Fruit fly (Drosophila melanogaster) Kc167 (cell line): ENCODE measurements around the gene TwdlZ.
A peak's percentile ranks its signal among the peaks of the same experiment; 100 is the strongest.

Experiments used
- Myc ChIP-seq: fragments of >200 bp; optimal IDR thresholded peaks from 2 replicates; lab custom pipeline; 2017; ENCODE audit warnings: missing external identifiers
- Sin3A ChIP-seq: fragments of >200 bp; optimal IDR thresholded peaks from 2 replicates; lab custom pipeline; 2018; ENCODE audit warnings: missing external identifiers
- h ChIP-seq: fragments of >200 bp; optimal IDR thresholded peaks from 3 replicates; lab custom pipeline; 2018; ENCODE audit warnings: missing external identifiers
- insv ChIP-seq: fragments of >200 bp; optimal IDR thresholded peaks from 3 replicates; lab custom pipeline; 2018; ENCODE audit warnings: missing external identifiers
- psq ChIP-seq: fragments of >200 bp; optimal IDR thresholded peaks from 2 replicates; lab custom pipeline; 2017; ENCODE audit warnings: missing external identifiers
- ttk ChIP-seq: sonication (Bioruptor generic); optimal IDR thresholded peaks from 2 replicates; lab custom pipeline; 2017; ENCODE audit warnings: missing external identifiers

TwdlZ gene

DNA sequence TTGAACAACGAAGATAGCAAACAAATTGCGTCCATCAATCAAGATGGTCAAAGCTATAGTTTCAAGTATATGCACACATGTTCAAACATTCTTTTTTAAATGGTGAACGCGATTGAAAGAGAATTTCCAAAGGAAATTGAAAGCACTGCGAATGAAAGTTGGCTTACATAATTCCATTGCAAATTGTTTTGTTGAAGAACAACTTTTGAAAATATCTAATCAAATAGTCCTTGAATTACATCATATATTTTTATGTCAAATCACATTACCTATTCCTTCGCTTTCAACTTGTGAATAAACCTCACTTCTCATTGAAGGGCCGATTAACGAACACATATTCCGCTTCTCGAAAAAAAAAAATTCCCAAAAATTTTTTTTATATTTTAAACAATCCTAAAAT, 2.6 kb downstream of the TwdlZ start, which contains the start of gene CG32568:
Gene CG32568, plus strand, starts transcription at position 301 of the 400 bp plus-strand sequence.
- TF ChIP-seq h (lab: Kevin White, UChicago) (no peak), Sin3A (lab: Kevin White, UChicago) (no peak), psq (no peak), insv (no peak), Myc (lab: Kevin White, UChicago) (no peak), ttk (lab: Kevin White, UChicago) (no peak)

- no peak for TF ChIP-seq Sin3A (lab: Kevin White, UChicago)
- TF ChIP-seq Myc (lab: Kevin White, UChicago), result no peak
- TF ChIP-seq insv, result no peak
- TF ChIP-seq psq, result no peak
- no peak for TF ChIP-seq h (lab: Kevin White, UChicago)
- TF ChIP-seq ttk (lab: Kevin White, UChicago), result no peak
Observed at dm6 chrX:16742547-16742946, 4.6 kb downstream of the TwdlZ start, which contains the start of gene Twdlalpha. TSS of gene Twdlalpha (plus strand) at chrX:16742847.

DNA sequence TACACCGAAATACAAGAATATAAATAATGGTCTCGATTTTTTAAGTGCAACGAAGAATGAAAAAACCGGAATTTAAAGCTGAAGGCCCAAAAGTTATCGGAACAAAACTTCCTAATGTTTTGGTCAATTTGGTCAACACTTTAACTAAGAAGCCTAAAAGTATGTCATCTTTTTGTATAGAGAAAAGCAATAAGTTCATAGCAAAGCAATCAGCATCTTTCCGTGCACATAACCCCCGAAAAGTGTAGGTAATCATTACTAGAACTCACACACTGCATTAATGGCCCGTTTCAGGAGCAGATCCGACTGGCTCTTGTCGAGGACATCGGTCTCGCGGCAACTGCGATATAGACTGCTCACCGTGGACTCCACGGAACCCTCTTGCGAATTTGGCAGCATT, 6.4 kb downstream of the TwdlZ start:
- TF ChIP-seq ttk (lab: Kevin White, UChicago), result no peak
- TF ChIP-seq h (lab: Kevin White, UChicago), result no peak
- TF ChIP-seq Sin3A (lab: Kevin White, UChicago), result no peak
- TF ChIP-seq insv, result no peak
- TF ChIP-seq Myc (lab: Kevin White, UChicago), result no peak
- no peak for TF ChIP-seq psq

DNA sequence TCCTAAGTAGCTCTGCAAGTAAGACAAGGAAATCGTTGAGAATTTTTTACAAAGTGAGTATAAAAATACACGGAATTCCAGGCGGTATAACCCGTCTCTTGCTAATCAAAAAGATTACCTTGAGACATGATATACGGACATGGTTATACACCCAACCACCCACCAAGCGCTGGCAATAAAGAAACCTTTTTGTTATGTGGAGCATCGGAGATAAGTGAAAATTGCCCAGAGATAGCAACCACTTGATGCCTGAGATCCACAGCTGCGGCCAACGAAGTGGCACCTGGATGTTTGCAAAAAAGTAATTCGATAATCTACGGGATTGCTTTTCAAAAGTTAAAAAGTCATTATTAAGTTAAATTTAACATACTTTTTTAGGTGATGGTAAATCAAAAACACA, 8.0 kb downstream of the TwdlZ start:
- TF ChIP-seq ttk (lab: Kevin White, UChicago), result no peak
- no peak for TF ChIP-seq Myc (lab: Kevin White, UChicago)
- no peak for TF ChIP-seq psq
- TF ChIP-seq insv, result no peak
- TF ChIP-seq Sin3A (lab: Kevin White, UChicago), result no peak
- no peak for TF ChIP-seq h (lab: Kevin White, UChicago)

DNA sequence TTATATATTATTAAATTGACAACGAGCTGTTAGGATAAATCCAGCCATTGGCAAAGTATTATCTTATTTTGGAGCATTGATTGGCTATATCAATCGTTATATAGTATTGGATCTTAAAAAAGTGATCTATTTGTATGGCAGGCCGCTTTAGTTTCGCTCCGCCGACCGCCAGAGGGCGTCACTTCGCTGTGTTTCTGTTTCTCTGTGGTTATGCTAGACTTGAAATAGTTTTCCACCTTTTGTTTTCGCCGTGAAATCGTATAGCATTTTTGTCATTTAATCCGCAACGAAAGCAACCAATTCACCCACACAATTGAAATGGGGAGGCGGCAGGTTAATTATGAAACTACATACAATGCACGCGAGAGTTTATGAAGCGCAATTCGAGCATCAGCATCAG, 8.8 kb downstream of the TwdlZ start:
- TF ChIP-seq insv (no peak), h (lab: Kevin White, UChicago) (peak; percentile 4), Sin3A (lab: Kevin White, UChicago) (no peak), psq (no peak)

DNA sequence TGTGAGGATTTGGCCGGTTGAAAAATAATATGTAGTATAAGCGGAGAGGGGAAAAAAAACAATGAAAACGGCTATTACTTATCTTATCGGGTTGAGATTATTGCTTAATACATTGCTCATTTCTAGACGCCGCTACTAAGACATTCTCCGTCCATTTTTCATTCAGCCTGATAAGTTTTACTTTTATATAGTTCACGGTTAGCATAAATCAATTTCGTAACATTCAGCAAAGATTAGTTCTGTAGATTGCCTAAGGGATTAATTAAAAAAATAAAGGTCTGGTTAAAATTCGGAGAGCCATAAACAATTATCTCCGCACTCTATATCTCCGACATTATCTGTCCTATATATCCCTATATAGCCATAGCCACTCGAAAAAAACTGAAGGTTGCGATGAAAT, 9.5 kb downstream of the TwdlZ start:
- TF ChIP-seq Sin3A (lab: Kevin White, UChicago) (no peak), psq (no peak), Myc (lab: Kevin White, UChicago) (no peak), h (lab: Kevin White, UChicago) (no peak), ttk (lab: Kevin White, UChicago) (no peak), insv (no peak)

dm6 chrX:16749324-16749723, 11.3 kb downstream of the TwdlZ start:
- TF ChIP-seq h (lab: Kevin White, UChicago) (no peak), insv (no peak), psq (no peak), Sin3A (lab: Kevin White, UChicago) (no peak), ttk (lab: Kevin White, UChicago) (no peak), Myc (lab: Kevin White, UChicago) (no peak)

- TF ChIP-seq insv, result no peak
- TF ChIP-seq Myc (lab: Kevin White, UChicago), result no peak
- no peak for TF ChIP-seq ttk (lab: Kevin White, UChicago)
- no peak for TF ChIP-seq psq
- TF ChIP-seq Sin3A (lab: Kevin White, UChicago), result no peak
- no peak for TF ChIP-seq h (lab: Kevin White, UChicago)
Observed at dm6 chrX:16750712-16751578, 13.0 kb downstream of the TwdlZ start.

- TF ChIP-seq ttk (lab: Kevin White, UChicago) (no peak), Myc (lab: Kevin White, UChicago) (no peak), Sin3A (lab: Kevin White, UChicago) (no peak), insv (no peak), h (lab: Kevin White, UChicago) (no peak), psq (no peak)
Observed at dm6 chrX:16751579-16752156, 13.7 kb downstream of the TwdlZ start, which contains the start of gene goe. TSS of gene goe (minus strand) at chrX:16751910.

DNA sequence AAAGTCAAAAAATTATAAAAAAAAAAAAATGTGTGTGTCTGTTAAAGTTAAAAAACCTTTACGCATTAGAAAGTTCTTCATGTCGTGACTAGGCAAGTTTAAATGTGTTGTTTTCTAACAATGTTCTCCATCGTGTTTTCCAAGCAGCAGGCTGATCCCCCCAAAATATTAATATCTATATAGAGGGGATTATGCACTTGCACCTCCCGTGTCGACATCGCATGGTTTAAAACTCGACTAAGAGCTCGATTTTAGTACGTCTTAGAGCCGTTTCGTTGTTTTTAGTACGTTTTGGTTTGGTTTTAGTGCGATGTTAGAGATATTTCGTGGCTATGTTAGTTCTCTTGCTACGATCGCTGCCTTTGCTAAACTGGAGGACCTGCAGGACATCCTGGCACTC, 15.1 kb downstream of the TwdlZ start:
- TF ChIP-seq Myc (lab: Kevin White, UChicago) (no peak), Sin3A (lab: Kevin White, UChicago) (no peak), ttk (lab: Kevin White, UChicago) (no peak), insv (no peak)

- TF ChIP-seq psq, result no peak
- no peak for TF ChIP-seq Myc (lab: Kevin White, UChicago)
- TF ChIP-seq insv, result no peak
- TF ChIP-seq ttk (lab: Kevin White, UChicago), result no peak
- no peak for TF ChIP-seq h (lab: Kevin White, UChicago)
Observed at dm6 chrX:16757645-16758044, 19.7 kb downstream of the TwdlZ start.

- TF ChIP-seq insv (no peak), h (lab: Kevin White, UChicago) (no peak), psq (no peak), ttk (lab: Kevin White, UChicago) (no peak), Sin3A (lab: Kevin White, UChicago) (no peak), Myc (lab: Kevin White, UChicago) (no peak)
Observed at dm6 chrX:16760542-16760941, 22.6 kb downstream of the TwdlZ start.
